Worm (Caenorhabditis elegans): ENCODE data around the gene clec-84.

DNA sequence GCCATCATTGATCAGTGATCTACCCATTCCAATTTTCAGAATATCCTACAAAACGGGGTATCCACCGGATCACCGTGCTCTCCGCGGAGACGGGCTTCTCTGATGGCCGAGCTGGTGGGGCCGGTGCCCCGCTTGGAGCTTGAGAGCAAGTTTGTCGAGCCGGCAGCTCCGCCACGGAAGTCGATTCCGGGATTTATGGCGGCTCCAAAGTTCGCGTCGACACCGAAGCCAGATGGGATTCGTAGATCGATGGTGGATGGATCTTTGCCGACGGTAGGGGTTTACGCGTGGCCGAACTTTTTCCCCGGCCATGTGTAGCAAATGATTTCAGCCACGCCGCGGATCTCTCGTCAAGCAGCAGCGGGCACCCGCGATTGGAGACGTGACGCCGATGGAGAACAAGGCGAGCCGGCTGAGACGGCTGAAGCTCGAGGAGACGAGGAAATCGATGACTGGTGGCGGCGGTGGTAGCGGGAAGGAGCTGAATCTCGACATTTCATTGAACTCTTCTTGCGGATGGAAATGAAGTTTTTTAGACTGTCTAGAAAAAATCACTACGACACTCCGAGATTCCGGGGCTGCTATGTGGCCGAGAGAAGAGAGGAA is 46.3 kb downstream of the clec-84 start:
- TF ChIP-seq nhr-6 (tag; optimal IDR thresholded peaks at IDR 0.05) (no peak), ces-1 (GFP tag; optimal IDR thresholded peaks at IDR 0.05) (no peak), hmg-1.1 (GFP tag; IDR thresholded peaks at IDR 0.05) (no peak), jun-1 (tag; optimal IDR thresholded peaks at IDR 0.05) (no peak), ceh-28 (tag; optimal IDR thresholded peaks at IDR 0.05) (no peak), pqm-1 (tag; optimal IDR thresholded peaks at IDR 0.05) (no peak), skn-1 (tag; optimal IDR thresholded peaks at IDR 0.05) (no peak), pha-4 (GFP tag; IDR thresholded peaks at IDR 0.05) (no peak), pha-4 (tag; optimal IDR thresholded peaks at IDR 0.05) (no peak), nhr-28 (tag; optimal IDR thresholded peaks at IDR 0.05) (no peak), lin-13 (GFP tag; optimal IDR thresholded peaks at IDR 0.05) (no peak)

Measured in whole organism, L4 larva.